Fruit fly (Drosophila melanogaster) whole organism, wandering third instar larva: ENCODE data around the gene cher.

Experiments
- Abd-B ChIP-seq: fragments of >200 bp; optimal IDR thresholded peaks from 2 replicates; lab custom pipeline; 2017; ENCODE audit warnings: missing biosample characterization, missing genetic modification characterization
- CG9705 ChIP-seq: fragments of 200-800 bp; sonication (Bioruptor generic); optimal IDR thresholded peaks from 2 replicates; lab custom pipeline; 2018; ENCODE audit warnings: missing biosample characterization, mild to moderate bottlenecking, missing genetic modification characterization
- Myc ChIP-seq: fragments of >200 bp; optimal IDR thresholded peaks from 2 replicates; lab custom pipeline; 2017
- br ChIP-seq: fragments of 200-800 bp; sonication (Bioruptor generic); optimal IDR thresholded peaks from 2 replicates; lab custom pipeline; 2016; ENCODE audit warnings: missing biosample characterization, missing genetic modification characterization
- psq ChIP-seq: fragments of 200-800 bp; sonication (Bioruptor generic); optimal IDR thresholded peaks from 3 replicates; lab custom pipeline; 2017; ENCODE audit warnings: missing biosample characterization, mild to moderate bottlenecking, missing genetic modification characterization, moderate library complexity
- rgr ChIP-seq: fragments of 200-800 bp; sonication (Bioruptor generic); optimal IDR thresholded peaks from 3 replicates; lab custom pipeline; 2016; ENCODE audit warnings: missing biosample characterization, mild to moderate bottlenecking, missing genetic modification characterization

dm6 chr3R:17085029-17085807 lies 40.0 kb downstream of the cher start, which contains the start of gene GckIII:
- TF ChIP-seq CG9705 (GFP tag; lab: Kevin White, UChicago): no peak
- no peak for TF ChIP-seq br (GFP tag; lab: Kevin White, UChicago)
- TF ChIP-seq psq: no peak
- TF ChIP-seq Abd-B (GFP tag; lab: Kevin White, UChicago): no peak
- no peak for TF ChIP-seq Myc (lab: Kevin White, UChicago)
- TF ChIP-seq rgr (GFP tag; lab: Kevin White, UChicago): no peak
